Worm (Caenorhabditis elegans) whole organism, L3 larva: ENCODE measurements around the gene F08F8.9.

Experiments
- R02D3.7 ChIP-seq: fragments of 150-350 bp; optimal IDR thresholded peaks from 2 replicates; lab custom pipeline; 2014; ENCODE audit warnings: missing biosample characterization, missing genetic modification characterization
- ZK546.5 ChIP-seq: sonication (generic microtip); optimal IDR thresholded peaks from 2 replicates; lab custom pipeline; 2017; ENCODE audit warnings: missing biosample characterization, missing genetic modification characterization
- aly-2 ChIP-seq: fragments of 150-350 bp; optimal IDR thresholded peaks from 2 replicates; lab custom pipeline; 2014; ENCODE audit warnings: missing biosample characterization, missing genetic modification characterization
- ama-1 ChIP-seq: fragments of 150-350 bp; optimal IDR thresholded peaks from 2 replicates; lab custom pipeline; 2018
- ceh-16 ChIP-seq: sonication (generic microtip); optimal IDR thresholded peaks from 2 replicates; lab custom pipeline; 2017; ENCODE audit warnings: missing biosample characterization, missing genetic modification characterization
- ceh-28 ChIP-seq: fragments of 150-350 bp; optimal IDR thresholded peaks from 2 replicates; lab custom pipeline; 2014; ENCODE audit warnings: missing biosample characterization, missing genetic modification reagents, missing genetic modification characterization
- ceh-82 ChIP-seq: fragments of 150-350 bp; optimal IDR thresholded peaks from 2 replicates; lab custom pipeline; 2014; ENCODE audit warnings: missing biosample characterization, missing genetic modification characterization
- ceh-9 ChIP-seq: sonication (generic microtip); optimal IDR thresholded peaks from 2 replicates; lab custom pipeline; 2018; ENCODE audit warnings: missing biosample characterization, missing genetic modification characterization
- daf-12 ChIP-seq: fragments of 150-350 bp; optimal IDR thresholded peaks from 2 replicates; lab custom pipeline; 2014; ENCODE audit warnings: missing biosample characterization, missing genetic modification reagents, missing genetic modification characterization
- egl-27 ChIP-seq: sonication (generic microtip); optimal IDR thresholded peaks from 4 replicates; lab custom pipeline; 2017; ENCODE audit warnings: missing biosample characterization, missing genetic modification reagents, missing genetic modification characterization
- egl-5 ChIP-seq: fragments of 150-350 bp; optimal IDR thresholded peaks from 2 replicates; lab custom pipeline; 2017; ENCODE audit warnings: missing biosample characterization, missing genetic modification reagents, missing genetic modification characterization, inconsistent platforms
- elt-1 ChIP-seq: fragments of 150-350 bp; optimal IDR thresholded peaks from 2 replicates; lab custom pipeline; 2014; ENCODE audit warnings: missing biosample characterization, missing genetic modification characterization
- elt-2 ChIP-seq: sonication (generic microtip); optimal IDR thresholded peaks from 2 replicates; lab custom pipeline; 2016; ENCODE audit warnings: missing genetic modification reagents, mild to moderate bottlenecking, missing genetic modification characterization, missing compliant biosample characterization
- eor-1 ChIP-seq, 2 experiments: fragments of 150-350 bp; optimal IDR thresholded peaks; 2 replicates each; lab custom pipeline; 2014 to 2018; ENCODE audit warnings: missing biosample characterization in 2 of 2, missing genetic modification characterization in 2 of 2
- fkh-10 ChIP-seq: sonication (generic microtip); optimal IDR thresholded peaks from 2 replicates; lab custom pipeline; 2017; ENCODE audit warnings: missing biosample characterization, missing genetic modification reagents, missing genetic modification characterization
- fkh-2 ChIP-seq: fragments of 150-350 bp; optimal IDR thresholded peaks from 2 replicates; lab custom pipeline; 2014; ENCODE audit warnings: missing biosample characterization, missing genetic modification reagents, missing genetic modification characterization
- fos-1 ChIP-seq: fragments of 150-350 bp; optimal IDR thresholded peaks from 2 replicates; lab custom pipeline; 2014; ENCODE audit warnings: missing biosample characterization, missing genetic modification characterization
- hmg-11 ChIP-seq: sonication (generic microtip); optimal IDR thresholded peaks from 2 replicates; lab custom pipeline; 2016; ENCODE audit warnings: missing genetic modification characterization, missing compliant biosample characterization
- jun-1 ChIP-seq: fragments of 150-350 bp; optimal IDR thresholded peaks from 2 replicates; lab custom pipeline; 2014; ENCODE audit warnings: missing biosample characterization, missing genetic modification reagents, missing genetic modification characterization
- lin-15B ChIP-seq: fragments of 150-350 bp; optimal IDR thresholded peaks from 2 replicates; lab custom pipeline; 2014; ENCODE audit warnings: missing biosample characterization, missing genetic modification characterization
- lin-39 ChIP-seq: fragments of 150-350 bp; optimal IDR thresholded peaks from 2 replicates; lab custom pipeline; 2018; ENCODE audit warnings: missing biosample characterization, missing genetic modification reagents, missing genetic modification characterization
- lsy-12 ChIP-seq: sonication (generic microtip); optimal IDR thresholded peaks from 2 replicates; lab custom pipeline; 2016; ENCODE audit warnings: mild to moderate bottlenecking, missing genetic modification characterization, missing compliant biosample characterization
- mdl-1 ChIP-seq: fragments of 150-350 bp; optimal IDR thresholded peaks from 2 replicates; lab custom pipeline; 2014; ENCODE audit warnings: missing biosample characterization, missing genetic modification characterization
- mml-1 ChIP-seq: fragments of 150-350 bp; sonication (generic microtip); optimal IDR thresholded peaks from 3 replicates; lab custom pipeline; 2014; ENCODE audit warnings: missing biosample characterization, missing genetic modification characterization
- nfya-1 ChIP-seq: sonication (generic microtip); optimal IDR thresholded peaks from 2 replicates; lab custom pipeline; 2017; ENCODE audit warnings: missing genetic modification characterization, mild to moderate bottlenecking, missing compliant biosample characterization, antibody characterized with exemption, moderate library complexity; ENCODE audit not compliant: insufficient read depth
- nhr-11 ChIP-seq: fragments of 150-350 bp; optimal IDR thresholded peaks from 2 replicates; lab custom pipeline; 2014; ENCODE audit warnings: missing biosample characterization, missing genetic modification characterization
- nhr-12 ChIP-seq: fragments of 150-350 bp; optimal IDR thresholded peaks from 2 replicates; lab custom pipeline; 2014; ENCODE audit warnings: missing biosample characterization, missing genetic modification characterization
- nhr-23 ChIP-seq: fragments of 150-350 bp; optimal IDR thresholded peaks from 2 replicates; lab custom pipeline; 2014; ENCODE audit warnings: missing biosample characterization, missing genetic modification reagents, missing genetic modification characterization
- nhr-237 ChIP-seq: fragments of 150-350 bp; optimal IDR thresholded peaks from 2 replicates; lab custom pipeline; 2014; ENCODE audit warnings: missing biosample characterization, missing genetic modification characterization
- nhr-25 ChIP-seq: sonication (generic microtip); optimal IDR thresholded peaks from 2 replicates; lab custom pipeline; 2017; ENCODE audit warnings: missing biosample characterization, missing genetic modification characterization
- nhr-28 ChIP-seq: fragments of 150-350 bp; optimal IDR thresholded peaks from 2 replicates; lab custom pipeline; 2014; ENCODE audit warnings: missing biosample characterization, missing genetic modification characterization
- nhr-43 ChIP-seq: sonication (generic microtip); optimal IDR thresholded peaks from 2 replicates; lab custom pipeline; 2016; ENCODE audit warnings: mild to moderate bottlenecking, missing genetic modification characterization, missing compliant biosample characterization; ENCODE audit not compliant: poor library complexity, severe bottlenecking
- nhr-67 ChIP-seq: fragments of 150-350 bp; optimal IDR thresholded peaks from 2 replicates; lab custom pipeline; 2014; ENCODE audit warnings: missing biosample characterization, missing genetic modification characterization
- nhr-76 ChIP-seq: fragments of 150-350 bp; sonication (generic microtip); optimal IDR thresholded peaks from 5 replicates; lab custom pipeline; 2014; ENCODE audit warnings: missing biosample characterization, missing genetic modification characterization
- nhr-77 ChIP-seq: fragments of 150-350 bp; optimal IDR thresholded peaks from 2 replicates; lab custom pipeline; 2014; ENCODE audit warnings: missing biosample characterization, missing genetic modification characterization
- pha-4 ChIP-seq: fragments of 150-350 bp; optimal IDR thresholded peaks from 2 replicates; lab custom pipeline; 2014; ENCODE audit warnings: missing biosample characterization, missing genetic modification reagents, missing genetic modification characterization
- pqm-1 ChIP-seq: fragments of 150-350 bp; optimal IDR thresholded peaks from 2 replicates; lab custom pipeline; 2017; ENCODE audit warnings: missing biosample characterization, missing genetic modification characterization, inconsistent platforms
- sea-2 ChIP-seq: fragments of 150-350 bp; sonication (generic microtip); optimal IDR thresholded peaks from 4 replicates; lab custom pipeline; 2014; ENCODE audit warnings: missing biosample characterization, missing genetic modification reagents, missing genetic modification characterization
- skn-1 ChIP-seq: fragments of 150-350 bp; optimal IDR thresholded peaks from 2 replicates; lab custom pipeline; 2014; ENCODE audit warnings: missing biosample characterization, missing genetic modification characterization
- snpc-4 ChIP-seq: fragments of 150-350 bp; optimal IDR thresholded peaks from 2 replicates; lab custom pipeline; 2014; ENCODE audit warnings: missing biosample characterization, missing genetic modification characterization
- tbx-2 ChIP-seq: sonication (generic microtip); optimal IDR thresholded peaks from 2 replicates; lab custom pipeline; 2016; ENCODE audit warnings: mild to moderate bottlenecking, missing genetic modification characterization, missing compliant biosample characterization
- unc-39 ChIP-seq: sonication (generic microtip); optimal IDR thresholded peaks from 4 replicates; lab custom pipeline; 2017; ENCODE audit warnings: missing biosample characterization, missing genetic modification characterization
- unc-62 ChIP-seq: fragments of 150-350 bp; sonication (generic microtip); optimal IDR thresholded peaks from 4 replicates; lab custom pipeline; 2014; ENCODE audit warnings: missing biosample characterization, missing genetic modification reagents, missing genetic modification characterization
- zag-1 ChIP-seq: fragments of 150-350 bp; optimal IDR thresholded peaks from 2 replicates; lab custom pipeline; 2014; ENCODE audit warnings: missing biosample characterization, missing genetic modification characterization
- ztf-11 ChIP-seq: fragments of 150-350 bp; optimal IDR thresholded peaks from 2 replicates; lab custom pipeline; 2014; ENCODE audit warnings: missing biosample characterization, missing genetic modification characterization
- ztf-4 ChIP-seq: fragments of 150-350 bp; optimal IDR thresholded peaks from 2 replicates; lab custom pipeline; 2014; ENCODE audit warnings: missing biosample characterization, missing genetic modification characterization

F08F8.9 gene

DNA sequence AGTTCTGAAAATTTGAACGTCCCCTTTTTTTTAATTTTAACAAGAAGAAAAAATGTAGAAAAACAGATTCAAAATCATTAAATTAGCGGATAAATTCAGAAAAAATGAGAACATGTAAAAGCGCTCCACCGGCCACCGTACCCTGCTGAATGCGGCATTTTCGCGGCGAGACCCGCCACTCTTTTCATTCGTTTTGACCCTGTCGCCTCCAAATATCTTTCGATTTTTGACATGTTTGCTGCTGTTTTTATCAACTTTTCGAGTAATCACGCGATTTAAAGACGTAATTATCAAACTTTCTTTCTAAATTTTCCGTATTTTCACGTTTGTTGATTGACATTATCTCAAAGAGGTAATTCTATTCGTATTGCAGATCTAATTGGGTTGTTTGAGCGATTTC, 17.6 kb downstream of the F08F8.9 start, which contains the start of gene gsp-2 (continued):
- no peak for TF ChIP-seq fos-1
- no peak for TF ChIP-seq skn-1

DNA sequence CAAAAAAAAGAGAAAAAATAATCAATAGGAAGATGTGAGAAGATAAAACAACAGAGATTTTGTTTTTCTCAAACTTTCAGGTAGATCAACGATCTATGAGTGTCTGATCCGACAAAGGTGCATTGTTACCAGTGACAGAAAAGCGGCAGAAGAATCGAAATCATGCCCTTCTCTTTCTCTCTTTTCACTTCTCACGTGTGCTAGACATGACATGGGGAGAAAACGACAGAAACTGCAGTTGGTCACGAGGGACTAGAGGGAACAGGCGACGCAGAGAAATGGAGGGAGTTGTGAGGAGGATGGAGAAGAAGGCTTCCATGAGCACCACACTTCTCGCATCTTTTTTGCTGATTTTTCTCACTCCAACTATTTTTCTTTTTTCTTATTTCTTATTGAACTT, 18.6 kb downstream of the F08F8.9 start, which contains the start of gene F56C9.10:
Gene F56C9.10, minus strand, starts transcription at position 97 of the 400 bp plus-strand sequence.
- peak; percentile 88 for TF ChIP-seq unc-62
- peak; percentile 72 for TF ChIP-seq nhr-25 (tag; lab: Kevin White, UChicago)
- no peak for TF ChIP-seq mml-1 (tag; lab: Kevin White, UChicago)
- TF ChIP-seq egl-27: peak; percentile 44
- peak; percentile 82 for TF ChIP-seq lin-15B (tag; lab: Kevin White, UChicago)
- no peak for TF ChIP-seq nhr-76
- TF ChIP-seq ztf-4 (tag; lab: Kevin White, UChicago): peak; percentile 68
- no peak for TF ChIP-seq fkh-10 (GFP tag; lab: Kevin White, UChicago)
- no peak for TF ChIP-seq ceh-82 (tag; lab: Kevin White, UChicago)
- no peak for TF ChIP-seq nhr-28 (tag; lab: Kevin White, UChicago)
- no peak for TF ChIP-seq nhr-67 (tag; lab: Kevin White, UChicago)
- TF ChIP-seq nfya-1 (tag; lab: Kevin White, UChicago): peak; percentile 88
- TF ChIP-seq fos-1: no peak
- peak; percentile 84 for TF ChIP-seq lin-39
- no peak for TF ChIP-seq nhr-12
- peak; percentile 81 for TF ChIP-seq nhr-23 (tag; lab: Kevin White, UChicago)
- TF ChIP-seq skn-1: peak; percentile 22
- no peak for TF ChIP-seq elt-1 (tag; lab: Kevin White, UChicago)
- TF ChIP-seq hmg-11 (tag; lab: Kevin White, UChicago): peak; percentile 58
- no peak for TF ChIP-seq unc-39 (tag; lab: Kevin White, UChicago)
- TF ChIP-seq jun-1: peak; percentile 84
- TF ChIP-seq ceh-28 (tag; lab: Kevin White, UChicago): peak; percentile 44
- TF ChIP-seq nhr-43 (tag; lab: Kevin White, UChicago): peak; percentile 78
- peak; percentile 78 for TF ChIP-seq snpc-4 (tag; lab: Kevin White, UChicago)
- peak; percentile 59 for TF ChIP-seq elt-2
- peak; percentile 38 for TF ChIP-seq R02D3.7 (tag; lab: Kevin White, UChicago)
- no peak for TF ChIP-seq egl-5
- peak; percentile 55 for TF ChIP-seq pha-4 (tag; lab: Kevin White, UChicago)
- TF ChIP-seq nhr-77: no peak
- no peak for TF ChIP-seq eor-1 (tag; optimal IDR thresholded peaks at IDR 0.05; lab: Kevin White, UChicago)
- TF ChIP-seq tbx-2 (tag; lab: Kevin White, UChicago): peak; percentile 33
- peak; percentile 77 for TF ChIP-seq lsy-12 (tag; lab: Kevin White, UChicago)
- TF ChIP-seq ceh-16: no peak
- TF ChIP-seq daf-12: no peak
- no peak for TF ChIP-seq sea-2 (GFP tag; lab: Kevin White, UChicago)
- peak; percentile 1 for TF ChIP-seq pqm-1 (tag; lab: Kevin White, UChicago)
- no peak for TF ChIP-seq ceh-9 (tag; lab: Kevin White, UChicago)
- TF ChIP-seq ZK546.5 (tag; lab: Kevin White, UChicago): no peak
- peak; percentile 92 for TF ChIP-seq nhr-11 (tag; lab: Kevin White, UChicago)
- no peak for TF ChIP-seq fkh-2 (tag; lab: Kevin White, UChicago)
- peak; percentile 80 for TF ChIP-seq ama-1 (lab: Kevin White, UChicago)
- no peak for TF ChIP-seq nhr-237 (tag; lab: Kevin White, UChicago)
- TF ChIP-seq zag-1 (tag; lab: Kevin White, UChicago): no peak
- no peak for TF ChIP-seq aly-2 (tag; lab: Kevin White, UChicago)
- peak; percentile 96 for TF ChIP-seq mdl-1 (tag; lab: Kevin White, UChicago)
- TF ChIP-seq ztf-11: no peak
